Worm (Caenorhabditis elegans) whole organism, L1 larva: Measurements from ENCODE around the gene alh-9.

Experiments
- alr-1 ChIP-seq: fragments of 200-800 bp; sonication (Bioruptor generic); optimal IDR thresholded peaks from 2 replicates; lab custom pipeline; 2018; ENCODE audit warnings: borderline replicate concordance, mild to moderate bottlenecking, missing genetic modification characterization, missing compliant biosample characterization
- aly-2 ChIP-seq: fragments of 150-350 bp; optimal IDR thresholded peaks from 2 replicates; lab custom pipeline; 2014; ENCODE audit warnings: missing biosample characterization, missing genetic modification characterization
- elt-3 ChIP-seq, 6 experiments: fragments of 150-350 bp in 1 of 6; sonication (generic microtip); optimal IDR thresholded peaks; 2 replicates each; lab custom pipeline; 2017 to 2018; ENCODE audit warnings: missing biosample characterization in 6 of 6, missing genetic modification characterization in 6 of 6, inconsistent platforms in 1 of 6
- lin-13 ChIP-seq: fragments of 150-350 bp; optimal IDR thresholded peaks from 2 replicates; lab custom pipeline; 2014; ENCODE audit warnings: missing biosample characterization, missing genetic modification reagents, missing genetic modification characterization
- lin-14 ChIP-seq: fragments of 200-800 bp; sonication (Bioruptor generic); optimal IDR thresholded peaks from 2 replicates; lab custom pipeline; 2018; ENCODE audit warnings: mild to moderate bottlenecking, missing genetic modification characterization, moderate library complexity, missing compliant biosample characterization
- mep-1 ChIP-seq: fragments of 150-350 bp; optimal IDR thresholded peaks from 2 replicates; lab custom pipeline; 2014; ENCODE audit warnings: missing biosample characterization, missing genetic modification characterization
- snpc-4 ChIP-seq: fragments of 150-350 bp; optimal IDR thresholded peaks from 2 replicates; lab custom pipeline; 2014; ENCODE audit warnings: missing biosample characterization, missing genetic modification characterization
- unc-130 ChIP-seq: fragments of 150-350 bp; optimal IDR thresholded peaks from 2 replicates; lab custom pipeline; 2017; ENCODE audit warnings: missing biosample characterization, missing genetic modification characterization, inconsistent platforms

- TF ChIP-seq lin-14 (GFP tag; lab: Kevin White, UChicago) (no peak), snpc-4 (tag; lab: Kevin White, UChicago) (no peak), alr-1 (no peak), aly-2 (tag; lab: Kevin White, UChicago) (no peak), mep-1 (tag; lab: Kevin White, UChicago) (no peak), lin-13 (GFP tag; lab: Kevin White, UChicago) (no peak), unc-130 (tag; lab: Kevin White, UChicago) (no peak), elt-3 (tag; optimal IDR thresholded peaks at IDR 0.05; lab: Kevin White, UChicago) (no peak)
Observed at ce11 chrIII:5882284-5882683, 26.5 kb downstream of the alh-9 start.
